Fruit fly (Drosophila melanogaster) whole organism, wandering third instar larva: ENCODE data around the gene CG9263.

ENCODE experiments used
- CG32264 ChIP-seq: fragments of 200-800 bp; sonication (Bioruptor generic); optimal IDR thresholded peaks from 2 replicates; lab custom pipeline; 2016; ENCODE audit warnings: missing biosample characterization, missing genetic modification characterization
- CG9705 ChIP-seq: fragments of 200-800 bp; sonication (Bioruptor generic); optimal IDR thresholded peaks from 2 replicates; lab custom pipeline; 2018; ENCODE audit warnings: missing biosample characterization, mild to moderate bottlenecking, missing genetic modification characterization
- CrebA ChIP-seq: fragments of 200-800 bp; sonication (Bioruptor generic); optimal IDR thresholded peaks from 2 replicates; lab custom pipeline; 2016; ENCODE audit warnings: missing biosample characterization, mild to moderate bottlenecking, missing genetic modification characterization, borderline replicate concordance
- Dfd ChIP-seq: fragments of >200 bp; optimal IDR thresholded peaks from 2 replicates; lab custom pipeline; 2017; ENCODE audit warnings: missing biosample characterization, missing genetic modification characterization
- Dif ChIP-seq: fragments of 200-275, 200-300 bp; sonication (Bioruptor generic); optimal IDR thresholded peaks from 2 replicates; lab custom pipeline; 2018; ENCODE audit warnings: missing biosample characterization, missing genetic modification characterization; ENCODE audit not compliant: partially characterized antibody
- GATAd ChIP-seq: sonication (Bioruptor generic); optimal IDR thresholded peaks from 2 replicates; lab custom pipeline; 2016; ENCODE audit warnings: missing biosample characterization, missing genetic modification characterization
- HLH106 ChIP-seq: fragments of 200-800 bp; optimal IDR thresholded peaks from 3 replicates; lab custom pipeline; 2019; ENCODE audit warnings: missing biosample characterization, mild to moderate bottlenecking, missing genetic modification characterization, moderate library complexity
- Hr78 ChIP-seq: fragments of >200 bp; optimal IDR thresholded peaks from 2 replicates; lab custom pipeline; 2017; ENCODE audit warnings: missing biosample characterization, missing genetic modification characterization
- Hr83 ChIP-seq: fragments of 200-300 bp; sonication (Bioruptor generic); optimal IDR thresholded peaks from 2 replicates; lab custom pipeline; 2016; ENCODE audit warnings: missing biosample characterization, mild to moderate bottlenecking, missing genetic modification characterization, moderate library complexity; ENCODE audit not compliant: poor library complexity, severe bottlenecking
- Jra ChIP-seq: sonication (Bioruptor generic); optimal IDR thresholded peaks from 2 replicates; lab custom pipeline; 2016; ENCODE audit warnings: missing biosample characterization, missing genetic modification characterization
- Mio ChIP-seq: sonication (Bioruptor generic); optimal IDR thresholded peaks from 2 replicates; lab custom pipeline; 2016; ENCODE audit warnings: missing biosample characterization, missing genetic modification characterization
- Myc ChIP-seq: fragments of >200 bp; optimal IDR thresholded peaks from 2 replicates; lab custom pipeline; 2017
- N ChIP-seq: fragments of >200 bp; optimal IDR thresholded peaks from 2 replicates; lab custom pipeline; 2018; ENCODE audit warnings: missing biosample characterization, missing external identifiers, missing genetic modification characterization
- OdsH ChIP-seq: fragments of 200-800 bp; sonication (Bioruptor generic); optimal IDR thresholded peaks from 2 replicates; lab custom pipeline; 2016; ENCODE audit warnings: missing biosample characterization, mild to moderate bottlenecking, missing genetic modification characterization
- Rel ChIP-seq, 2 experiments: fragments of 200-800 bp; sonication (Bioruptor generic) in 1 of 2; optimal IDR thresholded peaks; 2 replicates in 1 of 2; 3 replicates in 1 of 2; lab custom pipeline; 2016 to 2019; ENCODE audit warnings: mild to moderate bottlenecking in 2 of 2, missing biosample characterization in 2 of 2, missing genetic modification characterization in 2 of 2, moderate library complexity in 1 of 2
- Sp1 ChIP-seq: fragments of 200-800 bp; sonication (Bioruptor generic); optimal IDR thresholded peaks from 3 replicates; lab custom pipeline; 2019; ENCODE audit warnings: missing biosample characterization, mild to moderate bottlenecking, missing genetic modification characterization, moderate library complexity
- Vsx2 ChIP-seq: fragments of 200-300, 225-300 bp; sonication (Bioruptor generic); optimal IDR thresholded peaks from 2 replicates; lab custom pipeline; 2018; ENCODE audit warnings: missing biosample characterization, missing genetic modification characterization; ENCODE audit not compliant: partially characterized antibody
- br ChIP-seq: fragments of 200-800 bp; sonication (Bioruptor generic); optimal IDR thresholded peaks from 2 replicates; lab custom pipeline; 2016; ENCODE audit warnings: missing biosample characterization, missing genetic modification characterization
- brk ChIP-seq: fragments of 200-800 bp; sonication (Bioruptor generic); optimal IDR thresholded peaks from 2 replicates; lab custom pipeline; 2016; ENCODE audit warnings: missing biosample characterization, mild to moderate bottlenecking, missing genetic modification characterization
- dl ChIP-seq, 2 experiments: fragments of 175-275, 200-275 bp in 1 of 2; fragments of 200-275 bp in 1 of 2; sonication (Bioruptor generic); optimal IDR thresholded peaks; lab custom pipeline; 2018; ENCODE audit warnings: mild to moderate bottlenecking in 2 of 2, missing biosample characterization in 2 of 2, missing genetic modification characterization in 2 of 2, moderate library complexity in 2 of 2; ENCODE audit not compliant: partially characterized antibody in 2 of 2, insufficient read depth in 1 of 2
- dmrt93B ChIP-seq: fragments of 200-800 bp; sonication (Bioruptor generic); optimal IDR thresholded peaks from 2 replicates; lab custom pipeline; 2018; ENCODE audit warnings: missing biosample characterization, mild to moderate bottlenecking, missing genetic modification characterization
- dsf ChIP-seq: sonication (Bioruptor generic); optimal IDR thresholded peaks from 2 replicates; lab custom pipeline; 2016; ENCODE audit warnings: missing biosample characterization, missing genetic modification characterization, borderline replicate concordance
- ey ChIP-seq: fragments of 200-800 bp; sonication (Bioruptor generic); optimal IDR thresholded peaks from 2 replicates; lab custom pipeline; 2016; ENCODE audit warnings: missing biosample characterization, missing genetic modification characterization
- foxo ChIP-seq, 2 experiments: fragments of 200-800 bp; sonication (Bioruptor generic); optimal IDR thresholded peaks; 2 replicates in 1 of 2; 3 replicates in 1 of 2; lab custom pipeline; 2016 to 2017; ENCODE audit warnings: missing biosample characterization in 2 of 2, missing genetic modification characterization in 2 of 2
- fru ChIP-seq: fragments of 200-800 bp; sonication (Bioruptor generic); optimal IDR thresholded peaks from 3 replicates; lab custom pipeline; 2016; ENCODE audit warnings: missing biosample characterization, mild to moderate bottlenecking, missing genetic modification characterization
- h ChIP-seq: fragments of 200-800 bp; sonication (Bioruptor generic); optimal IDR thresholded peaks from 3 replicates; lab custom pipeline; 2016; ENCODE audit warnings: missing biosample characterization, mild to moderate bottlenecking, missing genetic modification characterization
- lola ChIP-seq: fragments of >200 bp; optimal IDR thresholded peaks from 2 replicates; lab custom pipeline; 2017; ENCODE audit warnings: missing biosample characterization, missing genetic modification characterization
- pan ChIP-seq: fragments of >200 bp; optimal IDR thresholded peaks from 2 replicates; lab custom pipeline; 2017
- rgr ChIP-seq: fragments of 200-800 bp; sonication (Bioruptor generic); optimal IDR thresholded peaks from 3 replicates; lab custom pipeline; 2016; ENCODE audit warnings: missing biosample characterization, mild to moderate bottlenecking, missing genetic modification characterization
- sage ChIP-seq: fragments of 200-800 bp; sonication (Bioruptor generic); optimal IDR thresholded peaks from 2 replicates; lab custom pipeline; 2016; ENCODE audit warnings: missing biosample characterization, mild to moderate bottlenecking, missing genetic modification characterization
- sv ChIP-seq: fragments of 200-800 bp; sonication (Bioruptor generic); optimal IDR thresholded peaks from 3 replicates; lab custom pipeline; 2016; ENCODE audit warnings: missing biosample characterization, missing genetic modification characterization
- tai ChIP-seq: sonication (Bioruptor generic); optimal IDR thresholded peaks from 2 replicates; lab custom pipeline; 2016; ENCODE audit warnings: missing biosample characterization, missing genetic modification characterization
- usp ChIP-seq: fragments of >200 bp; optimal IDR thresholded peaks from 2 replicates; lab custom pipeline; 2017; ENCODE audit warnings: missing biosample characterization, missing genetic modification characterization
- woc ChIP-seq: sonication (Bioruptor generic); optimal IDR thresholded peaks from 2 replicates; lab custom pipeline; 2016; ENCODE audit warnings: missing biosample characterization, mild to moderate bottlenecking, missing genetic modification characterization

Gene CG9263

DNA sequence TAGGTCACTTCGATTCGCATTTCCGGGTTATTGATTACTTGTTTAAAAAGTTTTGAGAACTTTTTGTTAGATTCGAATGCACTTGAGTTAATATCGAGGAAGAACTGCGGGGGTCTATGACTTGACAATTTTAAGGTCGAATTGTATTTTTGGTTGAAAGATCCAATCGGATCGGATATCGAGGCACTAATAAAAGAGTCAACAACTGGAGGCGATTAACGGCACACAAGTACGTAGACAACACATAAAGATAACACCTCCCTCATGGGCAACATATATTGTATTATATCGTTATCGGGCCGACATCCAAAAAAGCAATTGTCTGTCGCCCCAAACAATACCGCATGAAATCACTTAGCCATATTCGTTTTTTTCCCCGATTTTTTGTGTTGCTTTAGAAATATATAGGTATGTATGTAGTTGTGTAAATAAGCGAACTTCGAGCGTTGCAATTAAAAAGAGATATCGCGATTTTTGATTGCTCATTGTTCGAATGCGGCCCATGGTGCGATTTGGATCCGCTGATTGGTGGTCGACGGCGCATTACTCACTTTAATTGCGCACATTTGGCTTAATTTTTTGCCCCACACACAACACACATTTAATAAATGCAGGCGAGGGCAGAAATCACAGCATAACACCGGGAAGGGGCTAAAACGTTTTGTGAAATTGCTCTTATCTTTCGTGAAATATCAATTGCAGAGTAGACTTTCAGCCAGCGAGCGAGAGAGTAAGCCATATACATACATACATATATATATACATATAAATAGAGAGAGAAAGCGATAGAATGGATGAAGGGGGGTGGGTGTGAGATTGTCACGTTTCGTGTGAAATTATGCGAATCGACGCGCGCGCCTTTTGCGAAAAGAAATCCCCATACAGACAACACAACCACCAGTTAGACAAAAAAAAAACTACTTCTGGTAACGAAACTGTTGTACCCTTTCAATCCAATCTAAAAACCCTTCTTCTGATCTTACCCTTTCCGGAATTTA is 31.2 kb downstream of the CG9263 start:
- TF ChIP-seq N (GFP tag; lab: Kevin White, UChicago): no peak
- no peak for TF ChIP-seq Hr83
- no peak for TF ChIP-seq sv (GFP tag; lab: Kevin White, UChicago)
- TF ChIP-seq HLH106 (tag; lab: Kevin White, UChicago): no peak
- TF ChIP-seq sage (GFP tag; lab: Kevin White, UChicago): no peak
- no peak for TF ChIP-seq Jra (GFP tag; lab: Kevin White, UChicago)
- TF ChIP-seq fru (GFP tag; lab: Kevin White, UChicago): peak; percentile 7
- TF ChIP-seq CG9705 (GFP tag; lab: Kevin White, UChicago): no peak
- TF ChIP-seq GATAd (GFP tag; lab: Kevin White, UChicago): no peak
- TF ChIP-seq CG32264 (GFP tag; lab: Kevin White, UChicago): peak; percentile 8
- TF ChIP-seq brk (GFP tag; lab: Kevin White, UChicago): no peak
- TF ChIP-seq usp (GFP tag; lab: Kevin White, UChicago): no peak
- TF ChIP-seq dsf (GFP tag; lab: Kevin White, UChicago): no peak
- TF ChIP-seq lola (GFP tag; lab: Kevin White, UChicago): no peak
- TF ChIP-seq Vsx2 (GFP tag; lab: Kevin White, UChicago): no peak
- TF ChIP-seq pan (lab: Kevin White, UChicago): no peak
- no peak for TF ChIP-seq rgr (GFP tag; lab: Kevin White, UChicago)
- TF ChIP-seq br (GFP tag; lab: Kevin White, UChicago): peak; percentile 27
- TF ChIP-seq h (GFP tag; lab: Kevin White, UChicago): peak; percentile 53
- TF ChIP-seq ey: no peak
- TF ChIP-seq Hr78 (GFP tag; lab: Kevin White, UChicago): no peak
- TF ChIP-seq CrebA: no peak
- no peak for TF ChIP-seq Myc (lab: Kevin White, UChicago)
- TF ChIP-seq Dfd: no peak
- TF ChIP-seq Sp1 (GFP tag; lab: Kevin White, UChicago): no peak
- TF ChIP-seq tai (GFP tag; lab: Kevin White, UChicago): no peak
- TF ChIP-seq Mio (GFP tag; lab: Kevin White, UChicago): no peak
- TF ChIP-seq foxo (GFP tag; optimal IDR thresholded peaks at IDR 0.05; lab: Kevin White, UChicago): no peak
- no peak for TF ChIP-seq Rel (GFP tag; optimal IDR thresholded peaks at IDR 0.05; lab: Kevin White, UChicago)
- TF ChIP-seq Rel (tag; optimal IDR thresholded peaks at IDR 0.05; lab: Kevin White, UChicago): peak; percentile 89
- no peak for TF ChIP-seq OdsH (GFP tag; lab: Kevin White, UChicago)
- peak; percentile 32 for TF ChIP-seq woc (GFP tag; lab: Kevin White, UChicago)
- TF ChIP-seq, all 38 proteins: peak for 6

- TF ChIP-seq OdsH (GFP tag; lab: Kevin White, UChicago) (no peak), Rel (GFP tag; optimal IDR thresholded peaks at IDR 0.05; lab: Kevin White, UChicago) (no peak), Rel (tag; optimal IDR thresholded peaks at IDR 0.05; lab: Kevin White, UChicago) (peak; percentile 67), dl (GFP tag; optimal IDR thresholded peaks at IDR 0.05; lab: Kevin White, UChicago; ENCODE audit: insufficient read depth in 1 of 2, partially characterized antibody in 2 of 2) (peak; percentile 73 to 77)
Observed at dm6 chr2L:13509533-13510240, 32.7 kb downstream of the CG9263 start.

- TF ChIP-seq Jra (GFP tag; lab: Kevin White, UChicago) (no peak), woc (GFP tag; lab: Kevin White, UChicago) (no peak), fru (GFP tag; lab: Kevin White, UChicago) (no peak), br (GFP tag; lab: Kevin White, UChicago) (no peak), Hr78 (GFP tag; lab: Kevin White, UChicago) (no peak), h (GFP tag; lab: Kevin White, UChicago) (no peak), tai (GFP tag; lab: Kevin White, UChicago) (no peak), Vsx2 (GFP tag; lab: Kevin White, UChicago) (no peak), dmrt93B (GFP tag; lab: Kevin White, UChicago) (no peak), Myc (lab: Kevin White, UChicago) (no peak), Rel (GFP tag; optimal IDR thresholded peaks at IDR 0.05; lab: Kevin White, UChicago) (no peak), Rel (tag; optimal IDR thresholded peaks at IDR 0.05; lab: Kevin White, UChicago) (no peak), CG9705 (GFP tag; lab: Kevin White, UChicago) (no peak), Dif (no peak), N (GFP tag; lab: Kevin White, UChicago) (no peak)
- TF ChIP-seq, all 38 proteins: peak for 0
Observed at dm6 chr2L:13500416-13500815, 42.0 kb downstream of the CG9263 start.
